Fruit fly (Drosophila melanogaster) whole organism, wandering third instar larva: ENCODE data around the gene CG4615.

Source experiments
- CrebA ChIP-seq: fragments of 200-800 bp; sonication (Bioruptor generic); optimal IDR thresholded peaks from 2 replicates; lab custom pipeline; 2016; ENCODE audit warnings: missing biosample characterization, mild to moderate bottlenecking, missing genetic modification characterization, borderline replicate concordance
- Mio ChIP-seq: sonication (Bioruptor generic); optimal IDR thresholded peaks from 2 replicates; lab custom pipeline; 2016; ENCODE audit warnings: missing biosample characterization, missing genetic modification characterization
- Myc ChIP-seq: fragments of >200 bp; optimal IDR thresholded peaks from 2 replicates; lab custom pipeline; 2017
- OdsH ChIP-seq: fragments of 200-800 bp; sonication (Bioruptor generic); optimal IDR thresholded peaks from 2 replicates; lab custom pipeline; 2016; ENCODE audit warnings: missing biosample characterization, mild to moderate bottlenecking, missing genetic modification characterization
- dmrt93B ChIP-seq: fragments of 200-800 bp; sonication (Bioruptor generic); optimal IDR thresholded peaks from 2 replicates; lab custom pipeline; 2018; ENCODE audit warnings: missing biosample characterization, mild to moderate bottlenecking, missing genetic modification characterization
- pan ChIP-seq: fragments of >200 bp; optimal IDR thresholded peaks from 2 replicates; lab custom pipeline; 2017
- usp ChIP-seq: fragments of >200 bp; optimal IDR thresholded peaks from 2 replicates; lab custom pipeline; 2017; ENCODE audit warnings: missing biosample characterization, missing genetic modification characterization

dm6 chrX:7094861-7095260 lies 7.2 kb downstream of the CG4615 start:
- TF ChIP-seq dmrt93B (GFP tag; lab: Kevin White, UChicago) (no peak), Mio (GFP tag; lab: Kevin White, UChicago) (no peak), CrebA (GFP tag; lab: Kevin White, UChicago) (no peak), pan (no peak), usp (GFP tag; lab: Kevin White, UChicago) (no peak), Myc (lab: Kevin White, UChicago) (no peak), OdsH (GFP tag; lab: Kevin White, UChicago) (no peak)
